Worm (Caenorhabditis elegans): ENCODE data around the gene lin-1.

Gene lin-1

DNA sequence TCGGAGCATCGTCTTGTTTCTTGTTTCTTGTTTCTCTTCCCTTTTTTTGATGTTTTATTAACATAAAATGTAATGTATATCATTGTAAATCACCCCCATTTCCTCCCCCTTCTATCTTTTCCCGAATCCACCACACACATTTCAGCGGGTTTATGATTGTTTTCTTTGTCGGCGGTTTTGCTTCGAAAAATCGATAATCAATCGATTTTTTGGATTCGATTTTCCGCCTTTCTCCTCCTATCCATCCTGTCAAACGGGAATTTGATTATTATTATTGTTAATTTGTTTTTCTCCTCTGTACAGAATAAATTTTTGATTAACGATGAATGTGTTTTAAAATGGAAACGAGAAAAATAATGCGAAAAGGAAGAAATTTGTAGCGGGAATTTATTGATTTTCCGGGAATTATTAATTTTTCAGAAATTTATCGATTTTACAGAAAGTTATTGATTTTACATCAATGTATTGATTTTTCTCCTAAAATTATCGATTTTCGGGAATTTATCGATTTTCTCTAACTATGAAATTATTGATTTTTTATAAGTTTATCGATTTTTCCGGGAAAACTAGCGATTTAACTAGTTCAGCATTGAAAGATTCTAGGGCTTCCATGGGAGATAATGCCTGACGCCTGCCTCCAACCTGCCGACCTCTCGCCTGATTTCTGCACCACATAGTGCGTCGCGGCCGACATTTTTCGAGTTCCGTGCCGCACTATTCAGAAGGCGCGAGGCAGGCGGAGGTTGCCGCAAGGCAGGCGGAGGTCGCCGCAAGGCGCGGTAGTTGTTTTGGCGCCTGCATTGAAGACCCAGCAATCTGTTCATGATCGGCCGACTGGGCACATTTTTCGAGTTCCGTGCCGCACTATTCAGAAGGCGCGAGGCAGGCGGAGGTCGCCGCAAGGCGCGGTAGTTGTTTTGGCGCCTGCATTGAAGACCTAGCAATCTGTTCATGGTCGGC lies 63.2 kb downstream of the lin-1 start:
- TF ChIP-seq W03F9.2 (tag; optimal IDR thresholded peaks at IDR 0.05) = no peak
- no peak for TF ChIP-seq dao-5 (tag; optimal IDR thresholded peaks at IDR 0.05)

DNA sequence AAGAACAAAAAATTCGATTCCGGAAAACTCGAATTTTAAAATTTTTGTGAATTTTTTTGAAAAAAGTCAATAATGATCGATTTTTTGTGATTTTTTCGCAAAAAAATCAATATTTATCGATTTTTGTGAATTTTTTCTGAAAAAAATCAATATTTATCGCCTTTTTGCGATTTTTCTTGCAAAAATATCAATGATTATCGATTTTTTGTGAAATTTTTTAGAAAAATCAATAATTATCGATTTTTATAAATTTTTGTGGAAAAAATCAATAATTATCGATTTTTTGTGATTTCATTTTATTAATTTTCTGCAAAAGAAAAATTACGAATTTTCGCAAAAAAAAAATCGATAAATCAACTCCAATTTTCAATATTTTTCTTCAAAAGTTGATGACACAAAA lies 64.1 kb downstream of the lin-1 start:
- no peak for TF ChIP-seq W03F9.2 (tag; optimal IDR thresholded peaks at IDR 0.05)
- no peak for TF ChIP-seq dao-5 (tag; optimal IDR thresholded peaks at IDR 0.05)
- TF ChIP-seq him-1 (tag; optimal IDR thresholded peaks at IDR 0.05) = no peak

DNA sequence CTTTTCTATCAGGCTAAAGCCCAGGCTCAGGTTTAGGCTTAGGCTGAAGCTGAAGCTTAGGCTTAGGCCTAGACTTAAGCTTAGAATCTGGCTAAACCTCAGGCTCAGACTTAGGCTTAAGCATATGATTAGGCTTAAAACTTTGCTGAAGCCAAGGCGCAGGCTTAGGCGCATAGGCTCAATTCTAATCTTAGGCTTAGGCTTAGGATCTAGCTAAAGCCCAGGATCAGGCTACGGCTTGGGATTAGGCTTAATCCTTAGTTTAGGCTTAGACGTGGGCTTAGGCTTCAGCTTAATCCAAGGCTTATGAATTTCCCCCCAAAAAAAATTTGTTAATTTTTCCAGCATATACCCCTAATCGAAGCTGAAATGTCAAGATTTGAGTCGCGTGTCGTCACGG lies 71.4 kb downstream of the lin-1 start:
- TF ChIP-seq him-1 (tag; optimal IDR thresholded peaks at IDR 0.05) (no peak), dao-5 (tag; optimal IDR thresholded peaks at IDR 0.05) (no peak), W03F9.2 (tag; optimal IDR thresholded peaks at IDR 0.05) (no peak)

All from whole organism, L4/young adult.